Fruit fly (Drosophila melanogaster) whole organism, embryonic: ENCODE data around the gene GstZ1.

Source experiments
- CG10147 ChIP-seq: fragments of 200-800 bp; sonication (Bioruptor generic); optimal IDR thresholded peaks from 2 replicates; lab custom pipeline; 2019; ENCODE audit warnings: missing biosample characterization, mild to moderate bottlenecking, missing genetic modification characterization, moderate library complexity
- CG1024 ChIP-seq: fragments of 200-800 bp; sonication (Bioruptor generic); IDR thresholded peaks from 2 replicates; pipeline ENCODE4 v1.3.6; 2022; ENCODE audit warnings: missing biosample characterization, missing genetic modification characterization
- CG10543 ChIP-seq: fragments of 200-800 bp; sonication (Bioruptor generic); optimal IDR thresholded peaks from 3 replicates; lab custom pipeline; 2017; ENCODE audit warnings: missing biosample characterization, mild to moderate bottlenecking, missing genetic modification characterization, moderate library complexity
- CG11504 ChIP-seq: fragments of 200-800 bp; sonication (Bioruptor generic); optimal IDR thresholded peaks from 3 replicates; lab custom pipeline; 2019; ENCODE audit warnings: missing biosample characterization, mild to moderate bottlenecking, missing genetic modification characterization, moderate library complexity
- CG12104 ChIP-seq: fragments of 200-800 bp; sonication (Bioruptor generic); optimal IDR thresholded peaks from 3 replicates; lab custom pipeline; 2016; ENCODE audit warnings: missing biosample characterization, missing genetic modification characterization
- CG12299 ChIP-seq: fragments of 200-800 bp; sonication (Bioruptor generic); optimal IDR thresholded peaks from 2 replicates; lab custom pipeline; 2018; ENCODE audit warnings: missing biosample characterization, mild to moderate bottlenecking, missing genetic modification characterization
- CG13123 ChIP-seq: fragments of 200-800 bp; sonication (Bioruptor generic); optimal IDR thresholded peaks from 2 replicates; lab custom pipeline; 2016; ENCODE audit warnings: missing biosample characterization, missing genetic modification characterization
- CG14965 ChIP-seq: fragments of 200-800 bp; sonication (Bioruptor generic); optimal IDR thresholded peaks from 2 replicates; lab custom pipeline; 2016; ENCODE audit warnings: missing biosample characterization, missing genetic modification characterization, borderline replicate concordance
- CG15601 ChIP-seq: fragments of 200-800 bp; sonication (Bioruptor generic); optimal IDR thresholded peaks from 3 replicates; lab custom pipeline; 2019; ENCODE audit warnings: missing biosample characterization, mild to moderate bottlenecking, missing genetic modification characterization, moderate library complexity
- CG15696 ChIP-seq: fragments of 200-800 bp; sonication (Bioruptor generic); optimal IDR thresholded peaks from 2 replicates; lab custom pipeline; 2019; ENCODE audit warnings: missing biosample characterization, mild to moderate bottlenecking, missing genetic modification characterization, moderate library complexity
- CG1602 ChIP-seq: fragments of 200-800 bp; sonication (Bioruptor generic); optimal IDR thresholded peaks from 3 replicates; lab custom pipeline; 2016; ENCODE audit warnings: missing biosample characterization, missing genetic modification characterization
- CG17359 ChIP-seq: fragments of 200-800 bp; sonication (Bioruptor generic); optimal IDR thresholded peaks from 3 replicates; lab custom pipeline; 2018; ENCODE audit warnings: missing biosample characterization, mild to moderate bottlenecking, missing genetic modification characterization, moderate library complexity
- CG2199 ChIP-seq: fragments of 200-800 bp; sonication (Bioruptor generic); IDR thresholded peaks from 3 replicates; pipeline ENCODE4 v1.3.6; 2022; ENCODE audit warnings: missing biosample characterization, missing genetic modification characterization
- CG30431 ChIP-seq: fragments of 200-800 bp; sonication (Bioruptor generic); optimal IDR thresholded peaks from 2 replicates; lab custom pipeline; 2017; ENCODE audit warnings: missing biosample characterization, missing genetic modification characterization
- CG32772 ChIP-seq: fragments of 200-800 bp; sonication (Bioruptor generic); IDR thresholded peaks from 2 replicates; pipeline ENCODE4 v1.3.6; 2022; ENCODE audit warnings: missing biosample characterization, missing genetic modification characterization
- CG4730 ChIP-seq: fragments of 200-800 bp; sonication (Bioruptor generic); IDR thresholded peaks from 2 replicates; pipeline ENCODE4 v1.3.6; 2022; ENCODE audit warnings: missing biosample characterization, missing genetic modification characterization
- CG6272 ChIP-seq: fragments of 200-800 bp; sonication (Bioruptor generic); IDR thresholded peaks from 2 replicates; pipeline ENCODE4 v1.3.6; 2022; ENCODE audit warnings: missing biosample characterization, missing genetic modification characterization
- CG7556 ChIP-seq: fragments of 200-800 bp; sonication (Bioruptor generic); optimal IDR thresholded peaks from 2 replicates; lab custom pipeline; 2017; ENCODE audit warnings: missing biosample characterization, mild to moderate bottlenecking, missing genetic modification characterization
- CG9876 ChIP-seq: fragments of 200-800 bp; sonication (Bioruptor generic); optimal IDR thresholded peaks from 2 replicates; lab custom pipeline; 2016; ENCODE audit warnings: missing biosample characterization, missing genetic modification characterization
- D19A ChIP-seq: fragments of 200-800 bp; optimal IDR thresholded peaks from 3 replicates; lab custom pipeline; 2019; ENCODE audit warnings: missing biosample characterization, mild to moderate bottlenecking, missing genetic modification characterization, moderate library complexity
- Dfd ChIP-seq, 2 experiments: fragments of >200 bp; optimal IDR thresholded peaks; 2 replicates each; lab custom pipeline; 2017; ENCODE audit warnings: missing biosample characterization in 2 of 2, missing genetic modification characterization in 2 of 2
- Dll ChIP-seq: fragments of 200-800 bp; sonication (Bioruptor generic); IDR thresholded peaks from 4 replicates; pipeline ENCODE4 v1.3.6; 2022; ENCODE audit warnings: missing biosample characterization, missing genetic modification characterization; ENCODE audit not compliant: partially characterized antibody
- Elba2 ChIP-seq: fragments of 200-800 bp; sonication (Bioruptor generic); optimal IDR thresholded peaks from 3 replicates; lab custom pipeline; 2016; ENCODE audit warnings: missing biosample characterization, missing genetic modification characterization
- Fer1 ChIP-seq: fragments of 200-800 bp; sonication (Bioruptor generic); optimal IDR thresholded peaks from 2 replicates; lab custom pipeline; 2017; ENCODE audit warnings: missing biosample characterization, mild to moderate bottlenecking, missing genetic modification characterization
- HHEX ChIP-seq: fragments of 200-800 bp; sonication (Bioruptor generic); optimal IDR thresholded peaks from 3 replicates; lab custom pipeline; 2017; ENCODE audit warnings: missing biosample characterization, mild to moderate bottlenecking, missing genetic modification characterization, missing genetic modification reagents
- Max ChIP-seq: fragments of 200-800 bp; sonication (Bioruptor generic); optimal IDR thresholded peaks from 2 replicates; lab custom pipeline; 2016; ENCODE audit warnings: missing biosample characterization, mild to moderate bottlenecking, missing genetic modification characterization
- Pdp1 ChIP-seq, 2 experiments: fragments of 200-800 bp; sonication (Bioruptor generic); optimal IDR thresholded peaks; 3 replicates each; lab custom pipeline; 2016; ENCODE audit warnings: missing biosample characterization in 2 of 2, missing genetic modification characterization in 2 of 2, mild to moderate bottlenecking in 1 of 2, moderate library complexity in 1 of 2
- Rx ChIP-seq: fragments of 200-800 bp; sonication (Bioruptor generic); IDR thresholded peaks from 2 replicates; pipeline ENCODE4 v1.3.6; 2022; ENCODE audit warnings: missing biosample characterization, missing genetic modification characterization
- Vsx1 ChIP-seq: fragments of 200-800 bp; sonication (Bioruptor generic); optimal IDR thresholded peaks from 2 replicates; lab custom pipeline; 2017; ENCODE audit warnings: missing biosample characterization, mild to moderate bottlenecking, missing genetic modification characterization, missing genetic modification reagents
- bsh ChIP-seq, 2 experiments: fragments of 200-800 bp; sonication (Bioruptor generic); optimal IDR thresholded peaks; 2 replicates each; lab custom pipeline; 2017 to 2018; ENCODE audit warnings: mild to moderate bottlenecking in 2 of 2, missing biosample characterization in 2 of 2, missing genetic modification characterization in 2 of 2, moderate library complexity in 1 of 2
- cg ChIP-seq: fragments of 200-800 bp; sonication (Bioruptor generic); optimal IDR thresholded peaks from 3 replicates; lab custom pipeline; 2019; ENCODE audit warnings: missing biosample characterization, mild to moderate bottlenecking, missing genetic modification characterization, moderate library complexity
- chinmo ChIP-seq: fragments of 200-800 bp; sonication (Bioruptor generic); IDR thresholded peaks from 4 replicates; pipeline ENCODE4 v1.3.6; 2022; ENCODE audit warnings: missing biosample characterization, missing genetic modification characterization; ENCODE audit not compliant: partially characterized antibody
- corto ChIP-seq: fragments of 200-800 bp; sonication (Bioruptor generic); optimal IDR thresholded peaks from 2 replicates; lab custom pipeline; 2016; ENCODE audit warnings: missing biosample characterization, mild to moderate bottlenecking, missing genetic modification characterization, moderate library complexity
- dati ChIP-seq: fragments of 200-800 bp; sonication (Bioruptor generic); IDR thresholded peaks from 2 replicates; pipeline ENCODE4 v1.3.6; 2022; ENCODE audit warnings: missing biosample characterization, missing genetic modification characterization
- dmrt99B ChIP-seq: fragments of 200-800 bp; sonication (Bioruptor generic); optimal IDR thresholded peaks from 2 replicates; lab custom pipeline; 2018; ENCODE audit warnings: missing biosample characterization, mild to moderate bottlenecking, missing genetic modification characterization, moderate library complexity
- eve ChIP-seq, 2 experiments: fragments of >200 bp; optimal IDR thresholded peaks; 2 replicates each; lab custom pipeline; 2017; ENCODE audit warnings: missing biosample characterization in 2 of 2, missing genetic modification characterization in 2 of 2
- fu2 ChIP-seq: fragments of 200-800 bp; sonication (Bioruptor generic); optimal IDR thresholded peaks from 2 replicates; lab custom pipeline; 2016; ENCODE audit warnings: missing biosample characterization, missing genetic modification characterization
- lola ChIP-seq, 3 experiments: fragments of >200 bp in 2 of 3; fragments of 200-800 bp in 1 of 3; sonication (Bioruptor generic) in 1 of 3; optimal IDR thresholded peaks; 2 replicates each; lab custom pipeline; 2017 to 2019; ENCODE audit warnings: missing biosample characterization in 3 of 3, missing genetic modification characterization in 3 of 3, mild to moderate bottlenecking in 1 of 3, moderate library complexity in 1 of 3
- sd ChIP-seq: fragments of 200-800 bp; sonication (Bioruptor generic); optimal IDR thresholded peaks from 3 replicates; lab custom pipeline; 2018; ENCODE audit warnings: missing biosample characterization, mild to moderate bottlenecking, missing genetic modification characterization, moderate library complexity
- sens-2 ChIP-seq: fragments of 200-800 bp; sonication (Bioruptor generic); IDR thresholded peaks from 2 replicates; pipeline ENCODE4 v1.3.6; 2022; ENCODE audit warnings: missing biosample characterization, missing genetic modification characterization
- sqz ChIP-seq: fragments of 200-800 bp; sonication (Bioruptor generic); optimal IDR thresholded peaks from 3 replicates; lab custom pipeline; 2018; ENCODE audit warnings: missing biosample characterization, mild to moderate bottlenecking, missing genetic modification characterization
- sr ChIP-seq: fragments of 200-800 bp; sonication (Bioruptor generic); IDR thresholded peaks from 3 replicates; pipeline ENCODE4 v1.3.6; 2022; ENCODE audit warnings: missing biosample characterization, missing genetic modification characterization
- trem ChIP-seq: fragments of 200-800 bp; optimal IDR thresholded peaks from 3 replicates; lab custom pipeline; 2019; ENCODE audit warnings: missing biosample characterization, mild to moderate bottlenecking, missing genetic modification characterization, moderate library complexity
- ttk ChIP-seq: fragments of 200-800 bp; sonication (Bioruptor generic); IDR thresholded peaks from 2 replicates; pipeline ENCODE4 v2.1.2; 2022; ENCODE audit warnings: missing biosample characterization, missing genetic modification characterization
- yki ChIP-seq: fragments of >200 bp; optimal IDR thresholded peaks from 3 replicates; lab custom pipeline; 2018

GstZ1 gene

DNA sequence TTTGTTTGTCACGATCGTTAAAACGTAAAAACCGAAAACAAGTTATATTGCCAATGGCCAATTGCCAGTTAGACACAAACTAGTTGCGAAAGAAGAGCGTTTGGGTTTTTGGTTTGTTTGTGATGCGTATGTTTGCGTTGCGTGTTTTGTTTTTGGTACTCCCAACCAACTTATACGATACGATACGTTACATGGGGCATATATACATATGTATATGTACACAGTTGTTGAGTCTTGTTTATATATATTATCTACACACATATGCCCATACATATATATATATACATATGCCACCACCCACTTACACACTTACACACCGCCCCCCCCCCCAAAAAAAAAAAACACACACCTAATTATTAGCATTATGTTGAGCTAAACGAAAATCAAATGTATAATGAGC, 8.0 kb downstream of the GstZ1 start (continued):
- TF ChIP-seq fu2 (GFP tag; lab: Kevin White, UChicago): no peak
- no peak for TF ChIP-seq CG14965 (GFP tag; lab: Kevin White, UChicago)
- no peak for TF ChIP-seq ttk
- peak; percentile 23 for TF ChIP-seq CG15601 (tag; lab: Kevin White, UChicago)
- TF ChIP-seq CG17359 (tag; lab: Kevin White, UChicago): peak; percentile 36
- TF ChIP-seq D19A (tag; lab: Kevin White, UChicago): no peak
- TF ChIP-seq bsh (GFP tag; optimal IDR thresholded peaks at IDR 0.05; lab: Kevin White, UChicago): no peak
- TF ChIP-seq Vsx1 (GFP tag; lab: Kevin White, UChicago): no peak
- TF ChIP-seq HHEX (GFP tag; lab: Kevin White, UChicago): peak; percentile 52
- TF ChIP-seq CG10147: no peak
- peak; percentile 5 for TF ChIP-seq CG12299 (tag; lab: Kevin White, UChicago)
- peak; percentile 54 for TF ChIP-seq Fer1 (GFP tag; lab: Kevin White, UChicago)
- TF ChIP-seq CG15696 (tag; lab: Kevin White, UChicago): no peak
- TF ChIP-seq CG10543 (GFP tag; lab: Kevin White, UChicago): peak; percentile 46

- TF ChIP-seq chinmo (GFP tag; lab: Robert Waterston, UW) (0 out of 4 replicates have a peak, but pooled peaks have one; percentile 20), cg (GFP tag; lab: Kevin White, UChicago) (no peak), Max (GFP tag; lab: Kevin White, UChicago) (no peak), sr (GFP tag; lab: Robert Waterston, UW) (peak; percentile 61; the same call in 1 of the 3 replicates), CG12104 (GFP tag; lab: Kevin White, UChicago) (no peak), Rx (GFP tag; lab: Robert Waterston, UW) (no peak), eve (GFP tag; optimal IDR thresholded peaks at IDR 0.05; lab: Kevin White, UChicago) (peak in 1 of 2 experiments; percentile 71), Elba2 (GFP tag; lab: Kevin White, UChicago) (no peak), Pdp1 (GFP tag; optimal IDR thresholded peaks at IDR 0.05; lab: Kevin White, UChicago) (peak in 1 of 2 experiments; percentile 75), sd (tag; lab: Kevin White, UChicago) (peak; percentile 23), CG32772 (GFP tag; lab: Robert Waterston, UW) (0 out of 2 replicates have a peak, but pooled peaks have one; percentile 12), Dll (GFP tag; lab: Robert Waterston, UW) (no peak), sqz (peak; percentile 32)
- TF ChIP-seq, all 482 proteins: peak for 7
Measured at dm6 chr3R:9441996-9442395, 14.3 kb downstream of the GstZ1 start.

DNA sequence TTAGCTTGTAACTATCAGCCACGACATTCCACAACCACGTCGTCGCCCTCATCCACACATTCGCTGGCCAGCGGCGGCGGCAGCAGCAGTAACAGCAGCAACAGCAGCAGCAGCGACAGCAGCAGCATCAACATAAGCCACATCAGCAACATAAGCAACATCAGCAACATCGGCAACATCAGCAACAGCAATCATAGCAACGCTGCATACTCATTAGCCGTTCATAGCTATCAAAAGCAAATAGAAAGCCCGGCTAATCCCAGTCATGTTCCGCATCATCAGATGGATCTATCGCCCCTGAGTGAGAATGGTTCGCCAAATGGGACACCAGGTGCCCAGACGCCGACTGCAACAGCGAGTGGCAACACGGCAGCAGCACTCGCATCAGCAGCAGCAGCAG, 15.2 kb downstream of the GstZ1 start:
- 0 out of 3 replicates have a peak, but pooled peaks have one; percentile 10 for TF ChIP-seq sr (GFP tag; lab: Robert Waterston, UW)
- TF ChIP-seq CG2199 (GFP tag; lab: Robert Waterston, UW): no peak
- no peak for TF ChIP-seq dmrt99B
- TF ChIP-seq CG4730 (GFP tag; lab: Robert Waterston, UW): 0 out of 2 replicates have a peak, but pooled peaks have one; percentile 11
- TF ChIP-seq Dfd (GFP tag; optimal IDR thresholded peaks at IDR 0.05; lab: Kevin White, UChicago): peak in 1 of 2 experiments; percentile 46
- TF ChIP-seq CG11504 (tag; lab: Kevin White, UChicago): peak; percentile 71

- TF ChIP-seq CG6272 (GFP tag; lab: Robert Waterston, UW): no peak
- no peak for TF ChIP-seq dati (GFP tag; lab: Robert Waterston, UW)
- TF ChIP-seq CG9876 (GFP tag; lab: Kevin White, UChicago): no peak
- TF ChIP-seq trem (tag; lab: Kevin White, UChicago): no peak
- TF ChIP-seq CG1024 (GFP tag; lab: Robert Waterston, UW): no peak
- no peak for TF ChIP-seq bsh (GFP tag; optimal IDR thresholded peaks at IDR 0.05; lab: Kevin White, UChicago)
- TF ChIP-seq CG1602 (GFP tag; lab: Kevin White, UChicago): no peak
- TF ChIP-seq cg (GFP tag; lab: Kevin White, UChicago): peak; percentile 57
- TF ChIP-seq lola (GFP tag; optimal IDR thresholded peaks at IDR 0.05; lab: Kevin White, UChicago): no peak
- no peak for TF ChIP-seq corto (GFP tag; lab: Kevin White, UChicago)
- TF ChIP-seq CG13123 (GFP tag; lab: Kevin White, UChicago): no peak
- TF ChIP-seq CG30431 (GFP tag; lab: Kevin White, UChicago): no peak
- no peak for TF ChIP-seq sens-2
- TF ChIP-seq CG7556: no peak
- no peak for TF ChIP-seq yki (lab: Kevin White, UChicago)
Measured at dm6 chr3R:9437618-9438017, 18.7 kb downstream of the GstZ1 start.
